Worm (Caenorhabditis elegans) whole organism, L2 larva: ENCODE measurements around the gene K02A6.3.
A peak's percentile ranks its signal among the peaks of the same experiment; 100 is the strongest.

ENCODE experiments used
- ZK546.5 ChIP-seq: sonication (generic microtip); optimal IDR thresholded peaks from 2 replicates; lab custom pipeline; 2017; ENCODE audit warnings: missing biosample characterization, missing genetic modification characterization
- blmp-1 ChIP-seq: sonication (generic microtip); optimal IDR thresholded peaks from 2 replicates; lab custom pipeline; 2017; ENCODE audit warnings: missing genetic modification characterization, mild to moderate bottlenecking, missing compliant biosample characterization, antibody characterized with exemption, moderate library complexity; ENCODE audit not compliant: insufficient read depth
- ceh-16 ChIP-seq: fragments of 150-350 bp; optimal IDR thresholded peaks from 2 replicates; lab custom pipeline; 2014; ENCODE audit warnings: missing biosample characterization, missing genetic modification characterization
- ceh-82 ChIP-seq: fragments of 150-350 bp; optimal IDR thresholded peaks from 2 replicates; lab custom pipeline; 2014; ENCODE audit warnings: missing biosample characterization, missing genetic modification characterization
- crh-2 ChIP-seq: sonication (generic microtip); optimal IDR thresholded peaks from 2 replicates; lab custom pipeline; 2017; ENCODE audit warnings: missing biosample characterization, missing genetic modification characterization
- elt-1 ChIP-seq: fragments of 150-350 bp; optimal IDR thresholded peaks from 2 replicates; lab custom pipeline; 2014; ENCODE audit warnings: missing biosample characterization, missing genetic modification characterization
- lsy-2 ChIP-seq, 2 experiments: fragments of 150-350 bp in 1 of 2; sonication (generic microtip) in 1 of 2; optimal IDR thresholded peaks; 2 replicates each; lab custom pipeline; 2014 to 2017; ENCODE audit warnings: missing biosample characterization in 2 of 2, missing genetic modification characterization in 2 of 2
- nhr-21 ChIP-seq: fragments of 150-350 bp; optimal IDR thresholded peaks from 2 replicates; lab custom pipeline; 2014; ENCODE audit warnings: missing biosample characterization, missing genetic modification characterization
- nhr-237 ChIP-seq: fragments of 150-350 bp; optimal IDR thresholded peaks from 2 replicates; lab custom pipeline; 2014; ENCODE audit warnings: missing biosample characterization, missing genetic modification characterization
- nhr-25 ChIP-seq: fragments of 150-350 bp; sonication (generic microtip); optimal IDR thresholded peaks from 3 replicates; lab custom pipeline; 2014; ENCODE audit warnings: missing biosample characterization, missing genetic modification characterization
- skn-1 ChIP-seq: sonication (generic microtip); optimal IDR thresholded peaks from 2 replicates; lab custom pipeline; 2017; ENCODE audit warnings: missing biosample characterization, missing genetic modification characterization
- snpc-4 ChIP-seq: fragments of 150-350 bp; optimal IDR thresholded peaks from 2 replicates; lab custom pipeline; 2014; ENCODE audit warnings: missing biosample characterization, missing genetic modification characterization
- zag-1 ChIP-seq: fragments of 150-350 bp; optimal IDR thresholded peaks from 2 replicates; lab custom pipeline; 2014; ENCODE audit warnings: missing biosample characterization, missing genetic modification characterization

DNA sequence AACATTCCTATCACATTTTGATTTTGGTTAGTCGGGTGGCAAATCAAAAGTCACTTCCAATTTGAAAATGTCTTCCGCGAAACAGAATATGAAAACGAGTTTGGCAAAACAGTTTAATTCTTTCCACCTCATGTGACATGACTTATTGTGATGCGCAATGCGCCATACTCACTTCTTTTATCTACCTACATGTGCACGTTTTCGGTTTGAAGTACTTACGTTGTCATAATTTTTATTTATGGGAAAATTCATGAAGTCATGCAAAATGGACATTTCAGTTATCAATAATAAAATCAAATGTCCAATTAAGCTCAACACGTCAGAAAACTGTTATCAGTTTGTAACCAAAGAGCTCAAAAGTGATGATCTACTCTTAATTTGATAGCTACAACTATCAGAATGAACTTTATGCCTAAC lies 6.9 kb upstream of the K02A6.3 start:
- no peak for TF ChIP-seq ZK546.5
- TF ChIP-seq nhr-21: no peak
- TF ChIP-seq ceh-16 (tag; lab: Kevin White, UChicago): no peak
- TF ChIP-seq elt-1: no peak
- no peak for TF ChIP-seq lsy-2 (tag; optimal IDR thresholded peaks at IDR 0.05; lab: Kevin White, UChicago)
- TF ChIP-seq ceh-82 (tag; lab: Kevin White, UChicago): no peak
- TF ChIP-seq snpc-4 (tag; lab: Kevin White, UChicago): no peak
- TF ChIP-seq zag-1 (tag; lab: Kevin White, UChicago): no peak
- TF ChIP-seq nhr-237: no peak
- peak; percentile 65 for TF ChIP-seq nhr-25
- TF ChIP-seq skn-1 (tag; lab: Kevin White, UChicago): no peak
- TF ChIP-seq blmp-1 (tag; lab: Kevin White, UChicago): no peak
- peak; percentile 23 for TF ChIP-seq crh-2 (tag; lab: Kevin White, UChicago)
